Worm (Caenorhabditis elegans): ENCODE results near the gene F44E2.8.

Gene F44E2.8

DNA sequence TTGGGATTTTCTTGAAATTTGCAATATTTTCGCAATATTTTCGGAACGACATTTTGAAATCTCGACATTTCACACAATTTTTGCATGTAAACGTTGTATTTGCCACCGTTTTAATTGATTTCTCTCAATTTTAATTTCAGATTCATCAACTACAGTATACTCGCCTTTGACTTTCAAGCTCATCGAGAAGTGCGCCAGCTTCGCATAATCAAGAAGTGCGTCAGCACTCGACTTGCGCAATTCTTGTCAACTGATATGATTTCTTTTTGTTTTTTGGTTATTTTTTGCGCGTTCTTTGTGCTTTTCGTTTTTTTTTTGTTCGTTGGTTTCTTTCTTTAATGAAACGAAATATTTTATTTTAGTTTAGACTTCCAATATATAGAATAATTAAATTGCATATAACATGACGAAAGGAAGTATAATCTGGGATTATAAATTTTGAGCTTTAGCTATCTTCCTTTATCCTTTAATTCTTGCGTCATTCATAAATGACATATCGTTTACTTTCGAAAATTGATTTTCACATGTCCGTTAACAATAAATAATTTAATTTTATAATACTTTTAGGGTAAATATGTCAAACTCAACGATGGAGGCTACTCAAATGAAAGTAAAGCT, 37.6 kb upstream of the F44E2.8 start, which contains the start of gene famh-136 (continued):
- TF ChIP-seq arid-1 (GFP tag; conservative IDR thresholded peaks at IDR 0.05), result peak; percentile 82
- TF ChIP-seq madf-9 (GFP tag; conservative IDR thresholded peaks at IDR 0.05), result 0 out of 2 replicates have a peak, but pooled peaks have one; percentile 33
- peak; percentile 85 for TF ChIP-seq dpl-1 (GFP tag; optimal IDR thresholded peaks at IDR 0.05)
- TF ChIP-seq zfp-3 (GFP tag; conservative IDR thresholded peaks at IDR 0.05), result peak; percentile 66; the same call in 1 of the 2 replicates
- TF ChIP-seq nhr-102 (tag; optimal IDR thresholded peaks at IDR 0.05), result peak; percentile 85
- peak; percentile 82 for TF ChIP-seq nhr-28 (tag; optimal IDR thresholded peaks at IDR 0.05)
- TF ChIP-seq lim-7 (GFP tag; IDR thresholded peaks at IDR 0.05), result no peak
- peak; percentile 11 for TF ChIP-seq F49E8.2 (tag; optimal IDR thresholded peaks at IDR 0.05; ENCODE audit: borderline replicate concordance)
- TF ChIP-seq nhr-48 (tag; optimal IDR thresholded peaks at IDR 0.05), result peak; percentile 79
- no peak for TF ChIP-seq daf-8 (GFP tag; IDR thresholded peaks at IDR 0.05)
- TF ChIP-seq dmd-6 (GFP tag; IDR thresholded peaks at IDR 0.05), result peak; percentile 91
- TF ChIP-seq attf-4 (tag; optimal IDR thresholded peaks at IDR 0.05), result no peak
- peak; percentile 85 for TF ChIP-seq mes-2 (tag; optimal IDR thresholded peaks at IDR 0.05; ENCODE audit: poor library complexity, severe bottlenecking)
- TF ChIP-seq gei-8 (GFP tag; optimal IDR thresholded peaks at IDR 0.05), result no peak
- TF ChIP-seq hmg-1.1 (GFP tag; IDR thresholded peaks at IDR 0.05), result peak; percentile 79
- TF ChIP-seq daf-19 (GFP tag; conservative IDR thresholded peaks at IDR 0.05), result no peak
- TF ChIP-seq ZK546.5 (tag; optimal IDR thresholded peaks at IDR 0.05), result no peak
- TF ChIP-seq dmd-9 (GFP tag; IDR thresholded peaks at IDR 0.05), result no peak
- TF ChIP-seq dve-1 (tag; optimal IDR thresholded peaks at IDR 0.05; ENCODE audit: insufficient read depth), result peak; percentile 98
- TF ChIP-seq lin-29 (GFP tag; IDR thresholded peaks at IDR 0.05), result no peak
- TF ChIP-seq ZK337.2 (GFP tag; IDR thresholded peaks at IDR 0.05), result no peak
- no peak for TF ChIP-seq zfp-2 (tag; optimal IDR thresholded peaks at IDR 0.05)
- no peak for TF ChIP-seq ceh-82 (tag; optimal IDR thresholded peaks at IDR 0.05)
- TF ChIP-seq nhr-11 (tag; optimal IDR thresholded peaks at IDR 0.05), result peak; percentile 75
- no peak for TF ChIP-seq snpc-1.2 (GFP tag; IDR thresholded peaks at IDR 0.05)
- peak; percentile 76 for TF ChIP-seq pha-4 (GFP tag; IDR thresholded peaks at IDR 0.05)
- TF ChIP-seq pha-4 (tag; optimal IDR thresholded peaks at IDR 0.05), result peak; percentile 89
- TF ChIP-seq ceh-32 (tag; optimal IDR thresholded peaks at IDR 0.05; ENCODE audit: poor library complexity), result no peak
- peak; percentile 77 for TF ChIP-seq spr-1 (tag; optimal IDR thresholded peaks at IDR 0.05)
- TF ChIP-seq ztf-7 (tag; optimal IDR thresholded peaks at IDR 0.05), result peak; percentile 64
- peak; percentile 23 to 78 for TF ChIP-seq daf-16 (GFP tag; optimal IDR thresholded peaks at IDR 0.05)
- peak; percentile 78 for TF ChIP-seq daf-16 (tag; optimal IDR thresholded peaks at IDR 0.05)
- TF ChIP-seq snpc-4 (tag; optimal IDR thresholded peaks at IDR 0.05), result no peak
- no peak for TF ChIP-seq Y75B8A.6 (GFP tag; IDR thresholded peaks at IDR 0.05)
- 0 out of 2 replicates have a peak, but pooled peaks have one; percentile 52 for TF ChIP-seq ceh-20 (GFP tag; IDR thresholded peaks at IDR 0.05)
- TF ChIP-seq dmd-8 (GFP tag; IDR thresholded peaks at IDR 0.05), result no peak
- no peak for TF ChIP-seq cey-2 (tag; optimal IDR thresholded peaks at IDR 0.05; ENCODE audit: borderline replicate concordance, insufficient read depth)
- peak; percentile 86 for TF ChIP-seq rbr-2 (tag; optimal IDR thresholded peaks at IDR 0.05)
- TF ChIP-seq D1046.2 (GFP tag; IDR thresholded peaks at IDR 0.05), result 0 out of 2 replicates have a peak, but pooled peaks have one; percentile 11
- peak; percentile 65 for TF ChIP-seq nhr-6 (tag; optimal IDR thresholded peaks at IDR 0.05)
- peak; percentile 37 for TF ChIP-seq fkh-10 (GFP tag; optimal IDR thresholded peaks at IDR 0.05)
- no peak for TF ChIP-seq madf-5 (GFP tag; IDR thresholded peaks at IDR 0.05)
- TF ChIP-seq mxl-3 (GFP tag; optimal IDR thresholded peaks at IDR 0.05), result peak; percentile 41
- TF ChIP-seq pqm-1 (tag; optimal IDR thresholded peaks at IDR 0.05), result peak; percentile 65
- peak in 1 of 2 experiments; percentile 73 for TF ChIP-seq hif-1 (tag; optimal IDR thresholded peaks at IDR 0.05)
- TF ChIP-seq mdl-1 (tag; optimal IDR thresholded peaks at IDR 0.05), result peak in 1 of 2 experiments; percentile 56
- peak; percentile 80 for TF ChIP-seq T26A8.4 (GFP tag; IDR thresholded peaks at IDR 0.05)
- TF ChIP-seq lin-38 (GFP tag; IDR thresholded peaks at IDR 0.05), result peak; percentile 85
- TF ChIP-seq ceh-44 (GFP tag; IDR thresholded peaks at IDR 0.05), result no peak
- TF ChIP-seq ceh-28 (tag; optimal IDR thresholded peaks at IDR 0.05), result no peak
